Fruit fly (Drosophila melanogaster) whole organism, embryonic: Measurements from ENCODE around the gene RpLP1.

ENCODE experiments used
- BtbVII ChIP-seq: fragments of 200-800 bp; sonication (Bioruptor generic); optimal IDR thresholded peaks from 3 replicates; lab custom pipeline; 2017; ENCODE audit warnings: missing biosample characterization, mild to moderate bottlenecking, missing genetic modification characterization
- CG10209 ChIP-seq: fragments of 200-800 bp; sonication (Bioruptor generic); optimal IDR thresholded peaks from 3 replicates; lab custom pipeline; 2017; ENCODE audit warnings: missing biosample characterization, mild to moderate bottlenecking, missing genetic modification characterization, missing genetic modification reagents
- CG10543 ChIP-seq: fragments of 200-800 bp; sonication (Bioruptor generic); optimal IDR thresholded peaks from 3 replicates; lab custom pipeline; 2017; ENCODE audit warnings: missing biosample characterization, mild to moderate bottlenecking, missing genetic modification characterization, moderate library complexity
- CG10654 ChIP-seq: fragments of 200-800 bp; sonication (Bioruptor generic); optimal IDR thresholded peaks from 2 replicates; lab custom pipeline; 2016; ENCODE audit warnings: missing biosample characterization, missing genetic modification characterization
- CG10979 ChIP-seq: fragments of 200-800 bp; sonication (Bioruptor generic); optimal IDR thresholded peaks from 2 replicates; lab custom pipeline; 2018; ENCODE audit warnings: missing biosample characterization, mild to moderate bottlenecking, missing genetic modification characterization, moderate library complexity
- CG12071 ChIP-seq: fragments of 200-800 bp; sonication (Bioruptor generic); optimal IDR thresholded peaks from 3 replicates; lab custom pipeline; 2018; ENCODE audit warnings: missing biosample characterization, mild to moderate bottlenecking, missing genetic modification characterization
- CG12219 ChIP-seq: fragments of 200-800 bp; sonication (Bioruptor generic); optimal IDR thresholded peaks from 3 replicates; lab custom pipeline; 2018; ENCODE audit warnings: missing biosample characterization, mild to moderate bottlenecking, missing genetic modification characterization
- CG12942 ChIP-seq: fragments of 200-800 bp; sonication (Bioruptor generic); optimal IDR thresholded peaks from 3 replicates; lab custom pipeline; 2016; ENCODE audit warnings: missing biosample characterization, missing genetic modification characterization
- CG13296 ChIP-seq: fragments of 200-800 bp; sonication (Bioruptor generic); optimal IDR thresholded peaks from 3 replicates; lab custom pipeline; 2018; ENCODE audit warnings: missing biosample characterization, mild to moderate bottlenecking, missing genetic modification characterization
- CG15696 ChIP-seq: fragments of 200-800 bp; sonication (Bioruptor generic); optimal IDR thresholded peaks from 2 replicates; lab custom pipeline; 2019; ENCODE audit warnings: missing biosample characterization, mild to moderate bottlenecking, missing genetic modification characterization, moderate library complexity
- CG16813 ChIP-seq: fragments of 200-800 bp; sonication (Bioruptor generic); IDR thresholded peaks from 3 replicates; pipeline ENCODE4 v1.3.6; 2022; ENCODE audit warnings: missing biosample characterization, missing genetic modification characterization; ENCODE audit not compliant: partially characterized antibody
- CG30431 ChIP-seq: fragments of 200-800 bp; sonication (Bioruptor generic); optimal IDR thresholded peaks from 2 replicates; lab custom pipeline; 2017; ENCODE audit warnings: missing biosample characterization, missing genetic modification characterization
- CG32532 ChIP-seq: fragments of 200-800 bp; sonication (Bioruptor generic); IDR thresholded peaks from 2 replicates; pipeline ENCODE4 v1.3.6; 2022; ENCODE audit warnings: missing biosample characterization, missing genetic modification characterization
- CG33213 ChIP-seq: fragments of 200-800 bp; sonication (Bioruptor generic); optimal IDR thresholded peaks from 3 replicates; lab custom pipeline; 2016; ENCODE audit warnings: missing biosample characterization, missing genetic modification characterization
- CG3838 ChIP-seq: fragments of 200-800 bp; sonication (Bioruptor generic); optimal IDR thresholded peaks from 3 replicates; lab custom pipeline; 2016; ENCODE audit warnings: missing biosample characterization, missing genetic modification characterization
- CG4424 ChIP-seq: fragments of 200-800 bp; sonication (Bioruptor generic); optimal IDR thresholded peaks from 3 replicates; lab custom pipeline; 2016; ENCODE audit warnings: missing biosample characterization, missing genetic modification characterization
- CG4617 ChIP-seq: fragments of 200-800 bp; sonication (Bioruptor generic); optimal IDR thresholded peaks from 3 replicates; lab custom pipeline; 2016; ENCODE audit warnings: missing biosample characterization, missing genetic modification characterization, borderline replicate concordance
- CG4854 ChIP-seq: fragments of 200-800 bp; sonication (Bioruptor generic); optimal IDR thresholded peaks from 2 replicates; lab custom pipeline; 2016; ENCODE audit warnings: missing biosample characterization, missing genetic modification characterization, inconsistent platforms
- CG7987 ChIP-seq: fragments of 200-800 bp; sonication (Bioruptor generic); optimal IDR thresholded peaks from 2 replicates; lab custom pipeline; 2018; ENCODE audit warnings: missing biosample characterization, mild to moderate bottlenecking, missing genetic modification characterization, moderate library complexity
- CG8281 ChIP-seq: fragments of 200-800 bp; sonication (Bioruptor generic); optimal IDR thresholded peaks from 2 replicates; lab custom pipeline; 2018; ENCODE audit warnings: missing biosample characterization, mild to moderate bottlenecking, missing genetic modification characterization, moderate library complexity
- CG8359 ChIP-seq: fragments of 200-800 bp; sonication (Bioruptor generic); optimal IDR thresholded peaks from 2 replicates; lab custom pipeline; 2017; ENCODE audit warnings: missing biosample characterization, mild to moderate bottlenecking, missing genetic modification characterization, borderline replicate concordance
- Fer2 ChIP-seq: fragments of 200-800 bp; sonication (Bioruptor generic); optimal IDR thresholded peaks from 2 replicates; lab custom pipeline; 2018; ENCODE audit warnings: missing biosample characterization, mild to moderate bottlenecking, missing genetic modification characterization, moderate library complexity
- Fer3 ChIP-seq: fragments of 200-800 bp; sonication (Bioruptor generic); optimal IDR thresholded peaks from 2 replicates; lab custom pipeline; 2018; ENCODE audit warnings: missing biosample characterization, mild to moderate bottlenecking, missing genetic modification characterization, moderate library complexity
- GATAe ChIP-seq: fragments of 200-800 bp; sonication (Bioruptor generic); conservative IDR thresholded peaks from 2 replicates; pipeline ENCODE4 v1.3.6; 2022; ENCODE audit warnings: missing biosample characterization, missing genetic modification characterization
- Gug ChIP-seq: fragments of 200-800 bp; sonication (Bioruptor generic); IDR thresholded peaks from 4 replicates; pipeline ENCODE4 v1.3.6; 2022; ENCODE audit warnings: missing biosample characterization, missing genetic modification characterization
- Hsf ChIP-seq: fragments of 200-800 bp; sonication (Bioruptor generic); optimal IDR thresholded peaks from 3 replicates; lab custom pipeline; 2016; ENCODE audit warnings: missing biosample characterization, missing genetic modification characterization
- MTF-1 ChIP-seq: fragments of 200-800 bp; sonication (Bioruptor generic); optimal IDR thresholded peaks from 2 replicates; lab custom pipeline; 2018; ENCODE audit warnings: missing biosample characterization, mild to moderate bottlenecking, missing genetic modification characterization, borderline replicate concordance
- Oaz ChIP-seq: fragments of 200-800 bp; sonication (Bioruptor generic); IDR thresholded peaks from 2 replicates; pipeline ENCODE4 v1.3.6; 2022; ENCODE audit warnings: missing biosample characterization, missing genetic modification characterization
- abd-A ChIP-seq: fragments of 200-800 bp; sonication (Bioruptor generic); optimal IDR thresholded peaks from 3 replicates; lab custom pipeline; 2019; ENCODE audit warnings: missing biosample characterization, mild to moderate bottlenecking, missing genetic modification characterization, moderate library complexity
- ara ChIP-seq: fragments of 200-800 bp; sonication (Bioruptor generic); IDR thresholded peaks from 2 replicates; pipeline ENCODE4 v1.3.6; 2022; ENCODE audit warnings: missing biosample characterization, missing genetic modification characterization
- az2 ChIP-seq: fragments of 200-800 bp; sonication (Bioruptor generic); optimal IDR thresholded peaks from 3 replicates; lab custom pipeline; 2016; ENCODE audit warnings: missing biosample characterization, missing genetic modification characterization
- cas ChIP-seq: fragments of 200-800 bp; sonication (Bioruptor generic); IDR thresholded peaks from 2 replicates; pipeline ENCODE4 v1.3.6; 2022; ENCODE audit warnings: missing biosample characterization, missing genetic modification characterization
- caup ChIP-seq: fragments of 200-800 bp; sonication (Bioruptor generic); optimal IDR thresholded peaks from 3 replicates; lab custom pipeline; 2017; ENCODE audit warnings: missing biosample characterization, mild to moderate bottlenecking, missing genetic modification characterization, moderate library complexity; ENCODE audit not compliant: severe bottlenecking
- cg ChIP-seq: fragments of 200-800 bp; sonication (Bioruptor generic); optimal IDR thresholded peaks from 3 replicates; lab custom pipeline; 2019; ENCODE audit warnings: missing biosample characterization, mild to moderate bottlenecking, missing genetic modification characterization, moderate library complexity
- da ChIP-seq: fragments of 200-800 bp; sonication (Bioruptor generic); optimal IDR thresholded peaks from 2 replicates; lab custom pipeline; 2016; ENCODE audit warnings: missing biosample characterization, missing genetic modification characterization
- dati ChIP-seq: fragments of 200-800 bp; sonication (Bioruptor generic); IDR thresholded peaks from 2 replicates; pipeline ENCODE4 v1.3.6; 2022; ENCODE audit warnings: missing biosample characterization, missing genetic modification characterization
- disco-r ChIP-seq: fragments of 200-800 bp; sonication (Bioruptor generic); optimal IDR thresholded peaks from 2 replicates; lab custom pipeline; 2016; ENCODE audit warnings: missing biosample characterization, missing genetic modification characterization
- fd96Cb ChIP-seq: fragments of 200-800 bp; sonication (Bioruptor generic); optimal IDR thresholded peaks from 2 replicates; lab custom pipeline; 2018; ENCODE audit warnings: missing biosample characterization, mild to moderate bottlenecking, missing genetic modification characterization, moderate library complexity
- fru ChIP-seq: fragments of >200 bp; optimal IDR thresholded peaks from 2 replicates; lab custom pipeline; 2017
- jumu ChIP-seq: fragments of 200-800 bp; sonication (Bioruptor generic); optimal IDR thresholded peaks from 3 replicates; lab custom pipeline; 2016; ENCODE audit warnings: missing biosample characterization, missing genetic modification characterization
- nmo ChIP-seq: fragments of 200-800 bp; sonication (Bioruptor generic); optimal IDR thresholded peaks from 2 replicates; lab custom pipeline; 2018; ENCODE audit warnings: missing biosample characterization, mild to moderate bottlenecking, missing genetic modification characterization, moderate library complexity
- pan ChIP-seq, 4 experiments: fragments of >200 bp in 3 of 4; fragments of 200-800 bp in 1 of 4; sonication (Bioruptor generic) in 1 of 4; optimal IDR thresholded peaks in 3 of 4; IDR thresholded peaks in 1 of 4; 2 replicates each; pipeline versions ENCODE4 v1.3.6 to Lab custom; 2017 to 2022; ENCODE audit warnings: missing biosample characterization in 2 of 4, missing genetic modification characterization in 2 of 4, mixed read lengths in 1 of 4
- sna ChIP-seq: fragments of 200-800 bp; sonication (Bioruptor generic); IDR thresholded peaks from 2 replicates; pipeline ENCODE4 v1.3.6; 2022; ENCODE audit warnings: missing biosample characterization, missing genetic modification characterization; ENCODE audit not compliant: partially characterized antibody
- ssp ChIP-seq: fragments of 200-800 bp; sonication (Bioruptor generic); IDR thresholded peaks from 2 replicates; pipeline ENCODE4 v1.3.6; 2022; ENCODE audit warnings: missing biosample characterization, missing genetic modification characterization
- tgo ChIP-seq: fragments of 200-800 bp; sonication (Bioruptor generic); IDR thresholded peaks from 3 replicates; pipeline ENCODE4 v1.3.6; 2022; ENCODE audit warnings: missing biosample characterization, missing genetic modification characterization
- twi ChIP-seq: fragments of 200-800 bp; optimal IDR thresholded peaks from 2 replicates; lab custom pipeline; 2019; ENCODE audit warnings: missing biosample characterization, mild to moderate bottlenecking, missing genetic modification characterization, moderate library complexity
- unpg ChIP-seq: fragments of 200-800 bp; sonication (Bioruptor generic); optimal IDR thresholded peaks from 3 replicates; lab custom pipeline; 2018; ENCODE audit warnings: missing biosample characterization, mild to moderate bottlenecking, missing genetic modification characterization, moderate library complexity
- vvl ChIP-seq: fragments of 200-800 bp; sonication (Bioruptor generic); IDR thresholded peaks from 2 replicates; pipeline ENCODE4 v1.3.6; 2022; ENCODE audit warnings: missing biosample characterization, missing genetic modification characterization

The RpLP1 gene

DNA sequence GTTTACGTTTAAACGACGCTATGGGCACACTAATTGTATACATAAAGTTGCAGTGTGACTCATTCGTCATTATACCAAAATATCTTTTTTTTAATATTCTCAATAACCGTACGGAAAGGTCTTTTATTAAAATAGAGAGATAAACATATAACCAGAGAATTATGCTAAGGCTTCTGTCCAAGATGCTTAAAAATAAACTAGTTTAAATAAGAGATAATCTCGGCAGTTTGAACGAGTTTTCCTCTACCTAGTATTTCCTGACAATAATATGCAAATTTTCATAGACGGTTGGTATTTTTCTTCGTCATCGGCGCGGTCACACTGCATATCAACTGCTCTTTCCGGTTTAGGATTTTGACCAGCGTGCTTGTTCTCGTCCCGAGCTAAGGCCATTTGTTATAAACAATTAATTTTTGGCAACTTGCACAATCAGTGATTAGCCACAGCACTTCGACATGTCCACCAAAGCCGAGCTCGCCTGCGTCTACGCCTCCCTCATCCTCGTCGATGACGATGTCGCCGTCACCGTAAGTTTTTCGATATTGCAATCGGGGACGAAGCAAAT, at the start of gene RpLP1, which contains the start of gene CG13690 (continued):
- TF ChIP-seq vvl (peak; percentile 94), Hsf (GFP tag; lab: Kevin White, UChicago) (peak; percentile 78), CG32532 (GFP tag; lab: Robert Waterston, UW) (peak; percentile 72), MTF-1 (GFP tag; lab: Kevin White, UChicago) (peak; percentile 93), CG4617 (GFP tag; lab: Kevin White, UChicago) (peak; percentile 15), sna (0 out of 2 replicates have a peak, but pooled peaks have one; percentile 17), tgo (peak; percentile 31; the same call in 2 of the 3 replicates), CG10654 (GFP tag; lab: Kevin White, UChicago) (peak; percentile 15), nmo (peak; percentile 84), CG10543 (GFP tag; lab: Kevin White, UChicago) (peak; percentile 89), fru (lab: Kevin White, UChicago) (no peak), CG4424 (GFP tag; lab: Kevin White, UChicago) (peak; percentile 67), abd-A (tag; lab: Kevin White, UChicago) (no peak), CG4854 (GFP tag; lab: Kevin White, UChicago) (peak; percentile 34), CG13296 (GFP tag; lab: Kevin White, UChicago) (peak; percentile 87), jumu (GFP tag; lab: Kevin White, UChicago) (peak; percentile 11), Fer2 (tag; lab: Kevin White, UChicago) (peak; percentile 27), CG3838 (GFP tag; lab: Kevin White, UChicago) (peak; percentile 5), ssp (peak; percentile 19; the same call in 1 of the 2 replicates), CG8281 (tag; lab: Kevin White, UChicago) (peak; percentile 17), CG33213 (GFP tag; lab: Kevin White, UChicago) (peak; percentile 87), CG12071 (GFP tag; lab: Kevin White, UChicago) (peak; percentile 82), CG16813 (no peak; the same call in 2 of the 3 replicates), CG8359 (peak; percentile 70), da (GFP tag; lab: Kevin White, UChicago) (peak; percentile 32), CG30431 (GFP tag; lab: Kevin White, UChicago) (peak; percentile 26), CG12942 (GFP tag; lab: Kevin White, UChicago) (no peak), cg (GFP tag; lab: Kevin White, UChicago) (no peak), CG10209 (GFP tag; lab: Kevin White, UChicago) (peak; percentile 82), unpg (GFP tag; lab: Kevin White, UChicago) (peak; percentile 73), disco-r (GFP tag; lab: Kevin White, UChicago) (peak; percentile 50), GATAe (no peak), CG7987 (GFP tag; lab: Kevin White, UChicago) (peak; percentile 92), pan (optimal IDR thresholded peaks at IDR 0.05; lab: Kevin White, UChicago) (no peak), pan (GFP tag; optimal IDR thresholded peaks at IDR 0.05 in 1 of 2, IDR thresholded peaks at IDR 0.05 in 1 of 2) (peak in 1 of 2 experiments; percentile 69), fd96Cb (tag; lab: Kevin White, UChicago) (no peak), Oaz (GFP tag; lab: Robert Waterston, UW) (no peak), Gug (GFP tag; lab: Robert Waterston, UW) (no peak), cas (GFP tag; lab: Robert Waterston, UW) (0 out of 2 replicates have a peak, but pooled peaks have one; percentile 6), CG15696 (tag; lab: Kevin White, UChicago) (peak; percentile 29), caup (GFP tag; lab: Kevin White, UChicago) (peak; percentile 91), CG12219 (GFP tag; lab: Kevin White, UChicago) (peak; percentile 77), CG10979 (peak; percentile 66), BtbVII (peak; percentile 88), twi (tag; lab: Kevin White, UChicago) (peak; percentile 59), az2 (GFP tag; lab: Kevin White, UChicago) (peak; percentile 50), Fer3 (tag; lab: Kevin White, UChicago) (peak; percentile 80), dati (GFP tag; lab: Robert Waterston, UW) (no peak), ara (GFP tag; lab: Robert Waterston, UW) (peak; percentile 53; the same call in 1 of the 2 replicates)
